Fruit fly (Drosophila melanogaster) whole organism, embryonic: Measurements from ENCODE around the gene CG7546.

Source experiments
- Abd-B ChIP-seq: fragments of 200-800 bp; sonication (Bioruptor generic); optimal IDR thresholded peaks from 2 replicates; lab custom pipeline; 2018; ENCODE audit warnings: missing biosample characterization, mild to moderate bottlenecking, missing genetic modification characterization, moderate library complexity
- Atf3 ChIP-seq: fragments of 200-800 bp; sonication (Bioruptor generic); optimal IDR thresholded peaks from 3 replicates; lab custom pipeline; 2016; ENCODE audit warnings: missing biosample characterization, missing genetic modification characterization
- Atf6 ChIP-seq: fragments of 200-800 bp; sonication (Bioruptor generic); IDR thresholded peaks from 2 replicates; pipeline ENCODE4 v1.3.6; 2022; ENCODE audit warnings: missing biosample characterization, missing genetic modification characterization
- BEAF-32 ChIP-seq: fragments of 200-800 bp; sonication (Bioruptor generic); optimal IDR thresholded peaks from 3 replicates; lab custom pipeline; 2017; ENCODE audit warnings: missing biosample characterization, missing genetic modification characterization, mild to moderate bottlenecking, moderate library complexity, missing genetic modification reagents
- CG11696 ChIP-seq: fragments of 200-800 bp; sonication (Bioruptor generic); IDR thresholded peaks from 2 replicates; pipeline ENCODE4 v1.3.6; 2022; ENCODE audit warnings: missing biosample characterization, missing genetic modification characterization
- CG12659 ChIP-seq: fragments of 200-800 bp; sonication (Bioruptor generic); optimal IDR thresholded peaks from 3 replicates; lab custom pipeline; 2017; ENCODE audit warnings: mild to moderate bottlenecking, missing biosample characterization, missing genetic modification reagents, missing genetic modification characterization
- CG13424 ChIP-seq: fragments of 200-800 bp; sonication (Bioruptor generic); optimal IDR thresholded peaks from 2 replicates; lab custom pipeline; 2019; ENCODE audit warnings: missing biosample characterization, mild to moderate bottlenecking, missing genetic modification characterization, moderate library complexity
- CG13775 ChIP-seq: fragments of 200-800 bp; sonication (Bioruptor generic); optimal IDR thresholded peaks from 3 replicates; lab custom pipeline; 2017; ENCODE audit warnings: missing biosample characterization, mild to moderate bottlenecking, missing genetic modification characterization
- CG14860 ChIP-seq: fragments of 200-800 bp; sonication (Bioruptor generic); IDR thresholded peaks from 3 replicates; pipeline ENCODE4 v1.3.6; 2022; ENCODE audit warnings: missing biosample characterization, missing genetic modification characterization; ENCODE audit not compliant: partially characterized antibody
- CG15696 ChIP-seq: fragments of 200-800 bp; sonication (Bioruptor generic); optimal IDR thresholded peaks from 2 replicates; lab custom pipeline; 2019; ENCODE audit warnings: missing biosample characterization, mild to moderate bottlenecking, missing genetic modification characterization, moderate library complexity
- CG17829 ChIP-seq: fragments of 200-800 bp; optimal IDR thresholded peaks from 2 replicates; lab custom pipeline; 2019; ENCODE audit warnings: missing biosample characterization, mild to moderate bottlenecking, missing genetic modification characterization, moderate library complexity
- CG18262 ChIP-seq: fragments of 200-800 bp; optimal IDR thresholded peaks from 3 replicates; lab custom pipeline; 2019; ENCODE audit warnings: missing biosample characterization, mild to moderate bottlenecking, missing genetic modification characterization, moderate library complexity
- CG18619 ChIP-seq: fragments of 200-800 bp; sonication (Bioruptor generic); optimal IDR thresholded peaks from 3 replicates; lab custom pipeline; 2017; ENCODE audit warnings: missing biosample characterization, mild to moderate bottlenecking, missing genetic modification characterization
- CG2116 ChIP-seq: fragments of 200-800 bp; sonication (Bioruptor generic); optimal IDR thresholded peaks from 3 replicates; lab custom pipeline; 2018; ENCODE audit warnings: missing biosample characterization, mild to moderate bottlenecking, missing genetic modification characterization
- CG32767 ChIP-seq: fragments of 200-800 bp; sonication (Bioruptor generic); IDR thresholded peaks from 2 replicates; pipeline ENCODE4 v1.3.6; 2022; ENCODE audit warnings: missing biosample characterization, missing genetic modification characterization
- CG3995 ChIP-seq: fragments of 200-800 bp; sonication (Bioruptor generic); optimal IDR thresholded peaks from 3 replicates; lab custom pipeline; 2016; ENCODE audit warnings: missing biosample characterization, missing genetic modification characterization
- CG6175 ChIP-seq: fragments of 200-800 bp; sonication (Bioruptor generic); IDR thresholded peaks from 3 replicates; pipeline ENCODE4 v1.3.6; 2022; ENCODE audit warnings: missing biosample characterization, missing genetic modification characterization
- CG9727 ChIP-seq: fragments of 200-800 bp; sonication (Bioruptor generic); optimal IDR thresholded peaks from 3 replicates; lab custom pipeline; 2017; ENCODE audit warnings: missing biosample characterization, mild to moderate bottlenecking, missing genetic modification characterization
- Dp ChIP-seq: fragments of 200-800 bp; sonication (Bioruptor generic); optimal IDR thresholded peaks from 2 replicates; lab custom pipeline; 2018; ENCODE audit warnings: missing biosample characterization, mild to moderate bottlenecking, missing genetic modification characterization, moderate library complexity
- Eip74EF ChIP-seq, 2 experiments: fragments of 200-800 bp in 1 of 2; fragments of >200 bp in 1 of 2; sonication (Bioruptor generic) in 1 of 2; optimal IDR thresholded peaks; 2 replicates each; lab custom pipeline; 2017 to 2019; ENCODE audit warnings: missing biosample characterization in 2 of 2, missing genetic modification characterization in 2 of 2, mild to moderate bottlenecking in 1 of 2, moderate library complexity in 1 of 2
- Jarid2 ChIP-seq: fragments of 200-800 bp; sonication (Bioruptor generic); optimal IDR thresholded peaks from 3 replicates; lab custom pipeline; 2017; ENCODE audit warnings: mild to moderate bottlenecking, missing biosample characterization, missing genetic modification reagents, missing genetic modification characterization
- MESR4 ChIP-seq: fragments of 200-800 bp; sonication (Bioruptor generic); optimal IDR thresholded peaks from 2 replicates; lab custom pipeline; 2018; ENCODE audit warnings: missing biosample characterization, mild to moderate bottlenecking, missing genetic modification characterization, moderate library complexity
- NC2β ChIP-seq: fragments of 200-800 bp; sonication (Bioruptor generic); optimal IDR thresholded peaks from 2 replicates; lab custom pipeline; 2016; ENCODE audit warnings: missing biosample characterization, missing genetic modification characterization
- NfI ChIP-seq: fragments of 200-800 bp; sonication (Bioruptor generic); optimal IDR thresholded peaks from 3 replicates; lab custom pipeline; 2018; ENCODE audit warnings: missing biosample characterization, mild to moderate bottlenecking, missing genetic modification characterization, moderate library complexity
- Rfx ChIP-seq: fragments of 200-800 bp; sonication (Bioruptor generic); IDR thresholded peaks from 2 replicates; pipeline ENCODE4 v1.3.6; 2022; ENCODE audit warnings: missing biosample characterization, missing genetic modification characterization
- Sry-δ ChIP-seq: fragments of 200-800 bp; sonication (Bioruptor generic); optimal IDR thresholded peaks from 2 replicates; lab custom pipeline; 2016; ENCODE audit warnings: missing biosample characterization, missing genetic modification characterization
- amos ChIP-seq: fragments of 200-800 bp; sonication (Bioruptor generic); IDR thresholded peaks from 2 replicates; pipeline ENCODE4 v1.3.6; 2022; ENCODE audit warnings: missing biosample characterization, missing genetic modification characterization; ENCODE audit not compliant: partially characterized antibody
- ato ChIP-seq: fragments of 200-800 bp; sonication (Bioruptor generic); IDR thresholded peaks from 2 replicates; pipeline ENCODE4 v1.3.6; 2022; ENCODE audit warnings: missing biosample characterization, missing genetic modification characterization; ENCODE audit not compliant: partially characterized antibody
- cg ChIP-seq: fragments of 200-800 bp; sonication (Bioruptor generic); optimal IDR thresholded peaks from 3 replicates; lab custom pipeline; 2019; ENCODE audit warnings: missing biosample characterization, mild to moderate bottlenecking, missing genetic modification characterization, moderate library complexity
- dmrt11E ChIP-seq: fragments of 200-800 bp; sonication (Bioruptor generic); optimal IDR thresholded peaks from 3 replicates; lab custom pipeline; 2018; ENCODE audit warnings: missing biosample characterization, mild to moderate bottlenecking, missing genetic modification characterization, moderate library complexity
- grau ChIP-seq: fragments of 200-800 bp; optimal IDR thresholded peaks from 3 replicates; lab custom pipeline; 2019; ENCODE audit warnings: missing biosample characterization, mild to moderate bottlenecking, missing genetic modification characterization, moderate library complexity
- gsb-n ChIP-seq: fragments of 200-800 bp; sonication (Bioruptor generic); optimal IDR thresholded peaks from 3 replicates; lab custom pipeline; 2018; ENCODE audit warnings: missing biosample characterization, mild to moderate bottlenecking, missing genetic modification characterization
- hbn ChIP-seq: fragments of 200-800 bp; sonication (Bioruptor generic); IDR thresholded peaks from 2 replicates; pipeline ENCODE4 v1.3.6; 2022; ENCODE audit warnings: missing biosample characterization, missing genetic modification characterization; ENCODE audit not compliant: partially characterized antibody
- inv ChIP-seq: fragments of 200-800 bp; sonication (Bioruptor generic); IDR thresholded peaks from 2 replicates; pipeline ENCODE4 v1.3.6; 2022; ENCODE audit warnings: missing biosample characterization, missing genetic modification characterization; ENCODE audit not compliant: partially characterized antibody
- knrl ChIP-seq: fragments of 200-800 bp; sonication (Bioruptor generic); IDR thresholded peaks from 3 replicates; pipeline ENCODE4 v1.3.6; 2022; ENCODE audit warnings: missing biosample characterization, missing genetic modification characterization; ENCODE audit not compliant: partially characterized antibody
- lola ChIP-seq, 3 experiments: fragments of >200 bp in 2 of 3; fragments of 200-800 bp in 1 of 3; sonication (Bioruptor generic) in 1 of 3; optimal IDR thresholded peaks; 2 replicates each; lab custom pipeline; 2017 to 2019; ENCODE audit warnings: missing biosample characterization in 3 of 3, missing genetic modification characterization in 3 of 3, mild to moderate bottlenecking in 1 of 3, moderate library complexity in 1 of 3
- mld ChIP-seq: fragments of 200-800 bp; sonication (Bioruptor generic); IDR thresholded peaks from 3 replicates; pipeline ENCODE4 v1.3.6; 2022; ENCODE audit warnings: missing biosample characterization, missing genetic modification characterization; ENCODE audit not compliant: partially characterized antibody
- nerfin-1 ChIP-seq: fragments of 200-800 bp; sonication (Bioruptor generic); optimal IDR thresholded peaks from 3 replicates; lab custom pipeline; 2019; ENCODE audit warnings: missing biosample characterization, mild to moderate bottlenecking, missing genetic modification characterization, moderate library complexity
- nerfin-2 ChIP-seq: fragments of 200-800 bp; sonication (Bioruptor generic); IDR thresholded peaks from 2 replicates; pipeline ENCODE4 v1.3.6; 2022; ENCODE audit warnings: missing biosample characterization, missing genetic modification characterization; ENCODE audit not compliant: partially characterized antibody
- nmo ChIP-seq: fragments of 200-800 bp; sonication (Bioruptor generic); optimal IDR thresholded peaks from 2 replicates; lab custom pipeline; 2018; ENCODE audit warnings: missing biosample characterization, mild to moderate bottlenecking, missing genetic modification characterization, moderate library complexity
- row ChIP-seq: fragments of 200-800 bp; sonication (Bioruptor generic); IDR thresholded peaks from 3 replicates; pipeline ENCODE4 v1.3.6; 2022; ENCODE audit warnings: missing biosample characterization, missing genetic modification characterization
- sna ChIP-seq: fragments of 200-800 bp; sonication (Bioruptor generic); IDR thresholded peaks from 2 replicates; pipeline ENCODE4 v1.3.6; 2022; ENCODE audit warnings: missing biosample characterization, missing genetic modification characterization; ENCODE audit not compliant: partially characterized antibody
- sr ChIP-seq: fragments of 200-800 bp; sonication (Bioruptor generic); IDR thresholded peaks from 3 replicates; pipeline ENCODE4 v1.3.6; 2022; ENCODE audit warnings: missing biosample characterization, missing genetic modification characterization
- tio ChIP-seq: fragments of 200-800 bp; sonication (Bioruptor generic); optimal IDR thresholded peaks from 2 replicates; lab custom pipeline; 2017; ENCODE audit warnings: missing biosample characterization, missing genetic modification characterization, inconsistent platforms
- zen2 ChIP-seq: fragments of 200-800 bp; sonication (Bioruptor generic); IDR thresholded peaks from 3 replicates; pipeline ENCODE4 v1.3.6; 2022; ENCODE audit warnings: missing biosample characterization, missing genetic modification characterization; ENCODE audit not compliant: partially characterized antibody
- zf30C ChIP-seq: fragments of 200-800 bp; sonication (Bioruptor generic); optimal IDR thresholded peaks from 3 replicates; lab custom pipeline; 2018; ENCODE audit warnings: missing biosample characterization, mild to moderate bottlenecking, missing genetic modification characterization

Gene CG7546

dm6 chr3L:7528380-7529080 is 17.7 kb downstream of the CG7546 start, which contains the start of gene lqf (continued):
- TF ChIP-seq nerfin-2 (GFP tag; lab: Robert Waterston, UW) = peak; percentile 73
- TF ChIP-seq amos (GFP tag; lab: Robert Waterston, UW) = peak; percentile 86
- TF ChIP-seq CG18262 (tag; lab: Kevin White, UChicago) = peak; percentile 43
- peak; percentile 34 for TF ChIP-seq CG15696
- peak; percentile 46 for TF ChIP-seq CG12659 (GFP tag; lab: Kevin White, UChicago)
- TF ChIP-seq zen2 (GFP tag; lab: Robert Waterston, UW) = 0 out of 3 replicates have a peak, but pooled peaks have one; percentile 58
- TF ChIP-seq CG14860 = peak; percentile 90
- no peak for TF ChIP-seq Atf6 (GFP tag; lab: Robert Waterston, UW)
- peak in 1 of 3 experiments; percentile 43 for TF ChIP-seq lola (GFP tag; optimal IDR thresholded peaks at IDR 0.05; lab: Kevin White, UChicago)
- TF ChIP-seq CG3995 = peak; percentile 84
- no peak for TF ChIP-seq CG11696
- TF ChIP-seq CG6175 (GFP tag; lab: Robert Waterston, UW) = no peak
- peak; percentile 88 for TF ChIP-seq inv
- TF ChIP-seq Sry-δ (GFP tag; lab: Kevin White, UChicago) = peak; percentile 85
- peak; percentile 76 for TF ChIP-seq ato (GFP tag; lab: Robert Waterston, UW)
- peak; percentile 18 for TF ChIP-seq Abd-B (GFP tag; lab: Kevin White, UChicago)
- TF ChIP-seq CG17829 (tag; lab: Kevin White, UChicago) = peak; percentile 17
- TF ChIP-seq Eip74EF (GFP tag; optimal IDR thresholded peaks at IDR 0.05; lab: Kevin White, UChicago) = no peak
- TF ChIP-seq CG2116 (GFP tag; lab: Kevin White, UChicago) = peak; percentile 88
- peak; percentile 11 for TF ChIP-seq NfI (GFP tag; lab: Kevin White, UChicago)
- TF ChIP-seq NC2β = no peak
- TF ChIP-seq CG32767 (GFP tag; lab: Robert Waterston, UW) = no peak
- TF ChIP-seq CG13424 (tag; lab: Kevin White, UChicago) = peak; percentile 38
- peak; percentile 13 for TF ChIP-seq gsb-n (tag; lab: Kevin White, UChicago)
- peak; percentile 90 for TF ChIP-seq knrl (GFP tag; lab: Robert Waterston, UW)
- TF ChIP-seq nmo = peak; percentile 59
- no peak for TF ChIP-seq sr (GFP tag; lab: Robert Waterston, UW)
- TF ChIP-seq dmrt11E (tag; lab: Kevin White, UChicago) = peak; percentile 26
- peak; percentile 24; the same call in 1 of the 2 replicates for TF ChIP-seq Rfx (GFP tag; lab: Robert Waterston, UW)
- TF ChIP-seq cg (GFP tag; lab: Kevin White, UChicago) = no peak
- peak; percentile 20 for TF ChIP-seq CG13775
- TF ChIP-seq BEAF-32 = peak; percentile 92
- peak; percentile 40 for TF ChIP-seq CG9727 (GFP tag; lab: Kevin White, UChicago)
- peak; percentile 77 for TF ChIP-seq Dp
- peak; percentile 5 for TF ChIP-seq CG18619
- TF ChIP-seq tio (GFP tag; lab: Kevin White, UChicago) = peak; percentile 1
- TF ChIP-seq zf30C (GFP tag; lab: Kevin White, UChicago) = no peak
- peak; percentile 71 for TF ChIP-seq hbn (GFP tag; lab: Robert Waterston, UW)
- TF ChIP-seq nerfin-1 = peak; percentile 2
- peak; percentile 83 for TF ChIP-seq sna (GFP tag; lab: Robert Waterston, UW)
- no peak for TF ChIP-seq Atf3 (GFP tag; lab: Kevin White, UChicago)
- TF ChIP-seq row (GFP tag; lab: Robert Waterston, UW) = peak; percentile 61
- TF ChIP-seq mld (GFP tag; lab: Robert Waterston, UW) = peak; percentile 71; the same call in 2 of the 3 replicates
- TF ChIP-seq Jarid2 (GFP tag; lab: Kevin White, UChicago) = peak; percentile 71
- TF ChIP-seq grau = peak; percentile 35
- peak; percentile 91 for TF ChIP-seq MESR4 (GFP tag; lab: Kevin White, UChicago)
